Fruit fly (Drosophila melanogaster) whole organism, embryonic: ENCODE measurements around the gene toy.

ENCODE experiments used
- BEAF-32 ChIP-seq: fragments of 200-800 bp; sonication (Bioruptor generic); optimal IDR thresholded peaks from 3 replicates; lab custom pipeline; 2017; ENCODE audit warnings: missing biosample characterization, missing genetic modification characterization, mild to moderate bottlenecking, moderate library complexity, missing genetic modification reagents
- Bdp1 ChIP-seq: fragments of 200-800 bp; sonication (Bioruptor generic); optimal IDR thresholded peaks from 3 replicates; lab custom pipeline; 2016; ENCODE audit warnings: missing biosample characterization, missing genetic modification characterization
- C15 ChIP-seq: fragments of 200-800 bp; sonication (Bioruptor generic); IDR thresholded peaks from 3 replicates; pipeline ENCODE4 v1.3.6; 2022; ENCODE audit warnings: missing biosample characterization, missing genetic modification characterization
- CG10565 ChIP-seq: fragments of 200-800 bp; sonication (Bioruptor generic); optimal IDR thresholded peaks from 3 replicates; lab custom pipeline; 2016; ENCODE audit warnings: missing biosample characterization, mild to moderate bottlenecking, missing genetic modification characterization
- CG11093 ChIP-seq: fragments of 200-800 bp; sonication (Bioruptor generic); IDR thresholded peaks from 3 replicates; pipeline ENCODE4 v1.3.6; 2022; ENCODE audit warnings: missing biosample characterization, missing genetic modification characterization
- CG12071 ChIP-seq: fragments of 200-800 bp; sonication (Bioruptor generic); optimal IDR thresholded peaks from 3 replicates; lab custom pipeline; 2018; ENCODE audit warnings: missing biosample characterization, mild to moderate bottlenecking, missing genetic modification characterization
- CG1233 ChIP-seq: fragments of 200-800 bp; sonication (Bioruptor generic); optimal IDR thresholded peaks from 4 replicates; lab custom pipeline; 2018; ENCODE audit warnings: missing biosample characterization, mild to moderate bottlenecking, missing genetic modification characterization
- CG15011 ChIP-seq: fragments of 200-800 bp; sonication (Bioruptor generic); optimal IDR thresholded peaks from 3 replicates; lab custom pipeline; 2018; ENCODE audit warnings: missing biosample characterization, mild to moderate bottlenecking, missing genetic modification characterization
- CG16779 ChIP-seq: fragments of 200-800 bp; sonication (Bioruptor generic); IDR thresholded peaks from 2 replicates; pipeline ENCODE4 v1.3.6; 2022; ENCODE audit warnings: missing biosample characterization, missing genetic modification characterization
- CG17361 ChIP-seq: fragments of 200-800 bp; sonication (Bioruptor generic); IDR thresholded peaks from 3 replicates; pipeline ENCODE4 v1.3.6; 2022; ENCODE audit warnings: missing biosample characterization, missing genetic modification characterization
- CG1832 ChIP-seq: fragments of 200-800 bp; sonication (Bioruptor generic); optimal IDR thresholded peaks from 2 replicates; lab custom pipeline; 2017; ENCODE audit warnings: missing biosample characterization, mild to moderate bottlenecking, missing genetic modification characterization, inconsistent platforms
- CG18599 ChIP-seq: fragments of 200-800 bp; sonication (Bioruptor generic); optimal IDR thresholded peaks from 3 replicates; lab custom pipeline; 2017; ENCODE audit warnings: missing biosample characterization, missing genetic modification characterization, mild to moderate bottlenecking, moderate library complexity, missing genetic modification reagents
- CG34422 ChIP-seq: fragments of 200-800 bp; sonication (Bioruptor generic); IDR thresholded peaks from 3 replicates; pipeline ENCODE4 v1.3.6; 2022; ENCODE audit warnings: missing biosample characterization, missing genetic modification characterization
- CG3838 ChIP-seq: fragments of 200-800 bp; sonication (Bioruptor generic); optimal IDR thresholded peaks from 3 replicates; lab custom pipeline; 2016; ENCODE audit warnings: missing biosample characterization, missing genetic modification characterization
- CG4360 ChIP-seq: fragments of 200-800 bp; sonication (Bioruptor generic); IDR thresholded peaks from 2 replicates; pipeline ENCODE4 v1.3.6; 2022; ENCODE audit warnings: missing biosample characterization, missing genetic modification characterization
- CG4854 ChIP-seq: fragments of 200-800 bp; sonication (Bioruptor generic); optimal IDR thresholded peaks from 2 replicates; lab custom pipeline; 2016; ENCODE audit warnings: missing biosample characterization, missing genetic modification characterization, inconsistent platforms
- CG7556 ChIP-seq: fragments of 200-800 bp; sonication (Bioruptor generic); optimal IDR thresholded peaks from 2 replicates; lab custom pipeline; 2017; ENCODE audit warnings: missing biosample characterization, mild to moderate bottlenecking, missing genetic modification characterization
- CG8281 ChIP-seq: fragments of 200-800 bp; sonication (Bioruptor generic); optimal IDR thresholded peaks from 2 replicates; lab custom pipeline; 2018; ENCODE audit warnings: missing biosample characterization, mild to moderate bottlenecking, missing genetic modification characterization, moderate library complexity
- CG8388 ChIP-seq: fragments of 200-800 bp; sonication (Bioruptor generic); optimal IDR thresholded peaks from 2 replicates; lab custom pipeline; 2019; ENCODE audit warnings: missing biosample characterization, mild to moderate bottlenecking, missing genetic modification characterization, moderate library complexity
- CG8478 ChIP-seq: fragments of >200 bp; optimal IDR thresholded peaks from 2 replicates; lab custom pipeline; 2018
- Dip2 ChIP-seq: fragments of 200-800 bp; sonication (Bioruptor generic); IDR thresholded peaks from 2 replicates; pipeline ENCODE4 v1.3.6; 2022; ENCODE audit warnings: missing biosample characterization, missing genetic modification characterization
- Doc2 ChIP-seq: fragments of 200-800 bp; sonication (Bioruptor generic); IDR thresholded peaks from 2 replicates; pipeline ENCODE4 v1.3.6; 2022; ENCODE audit warnings: missing biosample characterization, missing genetic modification characterization
- GATAe ChIP-seq: fragments of 200-800 bp; sonication (Bioruptor generic); conservative IDR thresholded peaks from 2 replicates; pipeline ENCODE4 v1.3.6; 2022; ENCODE audit warnings: missing biosample characterization, missing genetic modification characterization
- HLHmδ ChIP-seq: fragments of 200-800 bp; sonication (Bioruptor generic); optimal IDR thresholded peaks from 2 replicates; lab custom pipeline; 2018; ENCODE audit warnings: missing biosample characterization, mild to moderate bottlenecking, missing genetic modification characterization, moderate library complexity
- Hmx ChIP-seq: fragments of 200-800 bp; sonication (Bioruptor generic); optimal IDR thresholded peaks from 2 replicates; lab custom pipeline; 2016; ENCODE audit warnings: missing biosample characterization, missing genetic modification characterization
- Max ChIP-seq: fragments of 200-800 bp; sonication (Bioruptor generic); optimal IDR thresholded peaks from 2 replicates; lab custom pipeline; 2016; ENCODE audit warnings: missing biosample characterization, mild to moderate bottlenecking, missing genetic modification characterization
- Nf-YA ChIP-seq: fragments of 200-800 bp; sonication (Bioruptor generic); IDR thresholded peaks from 2 replicates; pipeline ENCODE4 v1.3.6; 2022; ENCODE audit warnings: missing biosample characterization, missing genetic modification characterization
- Nf-YC ChIP-seq: fragments of 200-800 bp; optimal IDR thresholded peaks from 3 replicates; lab custom pipeline; 2019; ENCODE audit warnings: missing biosample characterization, mild to moderate bottlenecking, missing genetic modification characterization, moderate library complexity
- Ravus ChIP-seq: fragments of 200-800 bp; sonication (Bioruptor generic); IDR thresholded peaks from 2 replicates; pipeline ENCODE4 v1.3.6; 2022; ENCODE audit warnings: missing biosample characterization, missing genetic modification characterization
- Rx ChIP-seq: fragments of 200-800 bp; sonication (Bioruptor generic); IDR thresholded peaks from 2 replicates; pipeline ENCODE4 v1.3.6; 2022; ENCODE audit warnings: missing biosample characterization, missing genetic modification characterization
- Sin3A ChIP-seq: fragments of >200 bp; optimal IDR thresholded peaks from 2 replicates; lab custom pipeline; 2018
- abd-A ChIP-seq: fragments of 200-800 bp; sonication (Bioruptor generic); optimal IDR thresholded peaks from 3 replicates; lab custom pipeline; 2019; ENCODE audit warnings: missing biosample characterization, mild to moderate bottlenecking, missing genetic modification characterization, moderate library complexity
- ac ChIP-seq: fragments of 200-800 bp; sonication (Bioruptor generic); optimal IDR thresholded peaks from 3 replicates; lab custom pipeline; 2017; ENCODE audit warnings: missing biosample characterization, mild to moderate bottlenecking, missing genetic modification characterization
- bowl ChIP-seq: fragments of 200-800 bp; sonication (Bioruptor generic); IDR thresholded peaks from 2 replicates; pipeline ENCODE4 v1.3.6; 2022; ENCODE audit warnings: missing biosample characterization, missing genetic modification characterization
- btn ChIP-seq: fragments of 200-800 bp; sonication (Bioruptor generic); optimal IDR thresholded peaks from 2 replicates; lab custom pipeline; 2016; ENCODE audit warnings: missing biosample characterization, missing genetic modification characterization
- chinmo ChIP-seq: fragments of 200-800 bp; sonication (Bioruptor generic); IDR thresholded peaks from 4 replicates; pipeline ENCODE4 v1.3.6; 2022; ENCODE audit warnings: missing biosample characterization, missing genetic modification characterization; ENCODE audit not compliant: partially characterized antibody
- corto ChIP-seq: fragments of 200-800 bp; sonication (Bioruptor generic); optimal IDR thresholded peaks from 2 replicates; lab custom pipeline; 2016; ENCODE audit warnings: missing biosample characterization, mild to moderate bottlenecking, missing genetic modification characterization, moderate library complexity
- exex ChIP-seq: fragments of 200-800 bp; sonication (Bioruptor generic); optimal IDR thresholded peaks from 4 replicates; lab custom pipeline; 2018; ENCODE audit warnings: missing biosample characterization, mild to moderate bottlenecking, missing genetic modification characterization, moderate library complexity
- gce ChIP-seq: fragments of 200-800 bp; sonication (Bioruptor generic); IDR thresholded peaks from 3 replicates; pipeline ENCODE4 v1.3.6; 2022; ENCODE audit warnings: missing biosample characterization, missing genetic modification characterization
- gcm ChIP-seq: fragments of 200-800 bp; sonication (Bioruptor generic); optimal IDR thresholded peaks from 2 replicates; lab custom pipeline; 2019; ENCODE audit warnings: missing biosample characterization, mild to moderate bottlenecking, missing genetic modification characterization, moderate library complexity
- jigr1 ChIP-seq: fragments of 200-800 bp; sonication (Bioruptor generic); IDR thresholded peaks from 3 replicates; pipeline ENCODE4 v1.3.6; 2022; ENCODE audit warnings: missing biosample characterization, missing genetic modification characterization
- nerfin-1 ChIP-seq: fragments of 200-800 bp; sonication (Bioruptor generic); optimal IDR thresholded peaks from 3 replicates; lab custom pipeline; 2019; ENCODE audit warnings: missing biosample characterization, mild to moderate bottlenecking, missing genetic modification characterization, moderate library complexity
- peb ChIP-seq: fragments of 200-800 bp; sonication (Bioruptor generic); IDR thresholded peaks from 2 replicates; pipeline ENCODE4 v1.3.6; 2022; ENCODE audit warnings: missing biosample characterization, missing genetic modification characterization
- pum ChIP-seq: fragments of 200-800 bp; sonication (Bioruptor generic); optimal IDR thresholded peaks from 2 replicates; lab custom pipeline; 2016; ENCODE audit warnings: missing biosample characterization, missing genetic modification characterization
- pzg ChIP-seq: fragments of 200-800 bp; sonication (Bioruptor generic); optimal IDR thresholded peaks from 3 replicates; lab custom pipeline; 2018; ENCODE audit warnings: missing biosample characterization, mild to moderate bottlenecking, missing genetic modification characterization, moderate library complexity
- repo ChIP-seq: fragments of 200-800 bp; sonication (Bioruptor generic); optimal IDR thresholded peaks from 2 replicates; lab custom pipeline; 2016; ENCODE audit warnings: missing biosample characterization, missing genetic modification characterization
- run ChIP-seq: fragments of 200-800 bp; sonication (Bioruptor generic); optimal IDR thresholded peaks from 3 replicates; lab custom pipeline; 2018; ENCODE audit warnings: missing biosample characterization, mild to moderate bottlenecking, missing genetic modification characterization
- seq ChIP-seq: fragments of 200-800 bp; sonication (Bioruptor generic); IDR thresholded peaks from 2 replicates; pipeline ENCODE4 v1.3.6; 2022; ENCODE audit warnings: missing biosample characterization, missing genetic modification characterization
- sr ChIP-seq: fragments of 200-800 bp; sonication (Bioruptor generic); IDR thresholded peaks from 3 replicates; pipeline ENCODE4 v1.3.6; 2022; ENCODE audit warnings: missing biosample characterization, missing genetic modification characterization
- tgo ChIP-seq: fragments of 200-800 bp; sonication (Bioruptor generic); IDR thresholded peaks from 3 replicates; pipeline ENCODE4 v1.3.6; 2022; ENCODE audit warnings: missing biosample characterization, missing genetic modification characterization
- vfl ChIP-seq: fragments of 200-800 bp; sonication (Bioruptor generic); optimal IDR thresholded peaks from 2 replicates; lab custom pipeline; 2016; ENCODE audit warnings: missing biosample characterization, missing genetic modification characterization

toy gene

dm6 chr4:1026806-1027431 is 37.4 kb downstream of the toy start, which contains the start of gene PlexA (continued):
- TF ChIP-seq CG3838 (GFP tag; lab: Kevin White, UChicago) = no peak
- TF ChIP-seq CG17361 (GFP tag; lab: Robert Waterston, UW) = peak; percentile 93
- TF ChIP-seq sr (GFP tag; lab: Robert Waterston, UW) = no peak
- TF ChIP-seq Hmx (GFP tag; lab: Kevin White, UChicago) = no peak
- TF ChIP-seq nerfin-1 (tag; lab: Kevin White, UChicago) = peak; percentile 67
- TF ChIP-seq CG12071 (GFP tag; lab: Kevin White, UChicago) = no peak
- no peak for TF ChIP-seq exex (tag; lab: Kevin White, UChicago)
- TF ChIP-seq BEAF-32 = peak; percentile 82
- TF ChIP-seq CG10565 (GFP tag; lab: Kevin White, UChicago) = no peak
- no peak for TF ChIP-seq CG1832 (GFP tag; lab: Kevin White, UChicago)
- TF ChIP-seq CG1233 (GFP tag; lab: Kevin White, UChicago) = peak; percentile 87
- peak; percentile 78 for TF ChIP-seq pzg (GFP tag; lab: Kevin White, UChicago)
- TF ChIP-seq bowl (GFP tag; lab: Robert Waterston, UW) = 0 out of 2 replicates have a peak, but pooled peaks have one; percentile 39
- peak; percentile 69 for TF ChIP-seq CG4360 (GFP tag; lab: Robert Waterston, UW)
- no peak for TF ChIP-seq CG8478
- TF ChIP-seq Max = peak; percentile 61
- TF ChIP-seq Dip2 (GFP tag; lab: Robert Waterston, UW) = no peak
- no peak for TF ChIP-seq Doc2 (GFP tag; lab: Robert Waterston, UW)
- TF ChIP-seq CG8281 (tag; lab: Kevin White, UChicago) = peak; percentile 65
- peak; percentile 18 for TF ChIP-seq ac
- TF ChIP-seq Bdp1 (GFP tag; lab: Kevin White, UChicago) = peak; percentile 47
- TF ChIP-seq CG11093 (GFP tag; lab: Robert Waterston, UW) = peak; percentile 95
- TF ChIP-seq pum = peak; percentile 51
- TF ChIP-seq run (tag; lab: Kevin White, UChicago) = no peak
- TF ChIP-seq abd-A = no peak
- TF ChIP-seq gce (GFP tag; lab: Robert Waterston, UW) = no peak; the same call in 2 of the 3 replicates
- TF ChIP-seq Sin3A (lab: Kevin White, UChicago) = no peak
- peak; percentile 69 for TF ChIP-seq Nf-YC (tag; lab: Kevin White, UChicago)
- TF ChIP-seq chinmo (GFP tag; lab: Robert Waterston, UW) = no peak
- TF ChIP-seq tgo (GFP tag; lab: Robert Waterston, UW) = peak; percentile 94
- peak; percentile 83 for TF ChIP-seq seq (GFP tag; lab: Robert Waterston, UW)
- peak; percentile 29 for TF ChIP-seq gcm (GFP tag; lab: Kevin White, UChicago)
- TF ChIP-seq Nf-YA (GFP tag; lab: Robert Waterston, UW) = peak; percentile 86
- TF ChIP-seq CG18599 (GFP tag; lab: Kevin White, UChicago) = no peak
- TF ChIP-seq HLHmδ = no peak
- TF ChIP-seq Ravus (GFP tag; lab: Robert Waterston, UW) = peak; percentile 83
- peak; percentile 91; the same call in 2 of the 3 replicates for TF ChIP-seq jigr1 (GFP tag; lab: Robert Waterston, UW)
- no peak for TF ChIP-seq repo (GFP tag; lab: Kevin White, UChicago)
- TF ChIP-seq btn (GFP tag; lab: Kevin White, UChicago) = no peak
- TF ChIP-seq CG16779 = no peak
- peak; percentile 97 for TF ChIP-seq CG34422 (GFP tag; lab: Robert Waterston, UW)
- peak; percentile 83 for TF ChIP-seq peb (GFP tag; lab: Robert Waterston, UW)
- peak; percentile 79 for TF ChIP-seq CG8388
- peak; percentile 27 for TF ChIP-seq CG7556 (GFP tag; lab: Kevin White, UChicago)
- TF ChIP-seq CG4854 (GFP tag; lab: Kevin White, UChicago) = peak; percentile 37
- TF ChIP-seq CG15011 (GFP tag; lab: Kevin White, UChicago) = peak; percentile 59
- TF ChIP-seq GATAe (GFP tag; lab: Robert Waterston, UW) = no peak; the same call in 1 of the 2 replicates
- TF ChIP-seq corto = no peak
- peak; percentile 14 for TF ChIP-seq vfl (GFP tag; lab: Kevin White, UChicago)
- TF ChIP-seq C15 = peak; percentile 91
- no peak for TF ChIP-seq Rx (GFP tag; lab: Robert Waterston, UW)
